Fruit fly (Drosophila melanogaster) whole organism, embryonic: ENCODE results near the gene elB.

Experiments used
- ATbp ChIP-seq: fragments of 200-800 bp; sonication (Bioruptor generic); optimal IDR thresholded peaks from 2 replicates; lab custom pipeline; 2017; ENCODE audit warnings: missing biosample characterization, mild to moderate bottlenecking, missing genetic modification characterization, missing genetic modification reagents
- Adf1 ChIP-seq: fragments of 200-800 bp; sonication (Bioruptor generic); IDR thresholded peaks from 2 replicates; pipeline ENCODE4 v1.3.6; 2022; ENCODE audit warnings: missing biosample characterization, missing genetic modification characterization
- CG10543 ChIP-seq: fragments of 200-800 bp; sonication (Bioruptor generic); optimal IDR thresholded peaks from 3 replicates; lab custom pipeline; 2017; ENCODE audit warnings: missing biosample characterization, mild to moderate bottlenecking, missing genetic modification characterization, moderate library complexity
- CG11398 ChIP-seq: fragments of 200-800 bp; sonication (Bioruptor generic); optimal IDR thresholded peaks from 2 replicates; lab custom pipeline; 2016; ENCODE audit warnings: missing biosample characterization, missing genetic modification characterization
- CG11456 ChIP-seq: fragments of 200-800 bp; sonication (Bioruptor generic); IDR thresholded peaks from 3 replicates; pipeline ENCODE4 v1.3.6; 2022; ENCODE audit warnings: missing biosample characterization, missing genetic modification characterization
- CG12071 ChIP-seq: fragments of 200-800 bp; sonication (Bioruptor generic); optimal IDR thresholded peaks from 3 replicates; lab custom pipeline; 2018; ENCODE audit warnings: missing biosample characterization, mild to moderate bottlenecking, missing genetic modification characterization
- CG13123 ChIP-seq: fragments of 200-800 bp; sonication (Bioruptor generic); optimal IDR thresholded peaks from 2 replicates; lab custom pipeline; 2016; ENCODE audit warnings: missing biosample characterization, missing genetic modification characterization
- CG13296 ChIP-seq: fragments of 200-800 bp; sonication (Bioruptor generic); optimal IDR thresholded peaks from 3 replicates; lab custom pipeline; 2018; ENCODE audit warnings: missing biosample characterization, mild to moderate bottlenecking, missing genetic modification characterization
- CG13894 ChIP-seq: fragments of 200-800 bp; sonication (Bioruptor generic); optimal IDR thresholded peaks from 3 replicates; lab custom pipeline; 2018; ENCODE audit warnings: missing biosample characterization, mild to moderate bottlenecking, missing genetic modification characterization, moderate library complexity
- CG15269 ChIP-seq: fragments of 200-800 bp; sonication (Bioruptor generic); optimal IDR thresholded peaks from 2 replicates; lab custom pipeline; 2018; ENCODE audit warnings: missing biosample characterization, mild to moderate bottlenecking, missing genetic modification characterization, moderate library complexity
- CG1529 ChIP-seq: fragments of 200-800 bp; sonication (Bioruptor generic); optimal IDR thresholded peaks from 3 replicates; lab custom pipeline; 2018; ENCODE audit warnings: missing biosample characterization, missing genetic modification characterization
- CG16779 ChIP-seq: fragments of 200-800 bp; sonication (Bioruptor generic); IDR thresholded peaks from 2 replicates; pipeline ENCODE4 v1.3.6; 2022; ENCODE audit warnings: missing biosample characterization, missing genetic modification characterization
- CG16813 ChIP-seq: fragments of 200-800 bp; sonication (Bioruptor generic); IDR thresholded peaks from 3 replicates; pipeline ENCODE4 v1.3.6; 2022; ENCODE audit warnings: missing biosample characterization, missing genetic modification characterization; ENCODE audit not compliant: partially characterized antibody
- CG2129 ChIP-seq: fragments of 200-800 bp; sonication (Bioruptor generic); IDR thresholded peaks from 2 replicates; pipeline ENCODE4 v1.3.6; 2022; ENCODE audit warnings: missing biosample characterization, missing genetic modification characterization; ENCODE audit not compliant: partially characterized antibody
- CG4820 ChIP-seq: fragments of 200-800 bp; sonication (Bioruptor generic); optimal IDR thresholded peaks from 3 replicates; lab custom pipeline; 2016; ENCODE audit warnings: missing biosample characterization, missing genetic modification characterization
- CG6654 ChIP-seq: fragments of 200-800 bp; sonication (Bioruptor generic); optimal IDR thresholded peaks from 2 replicates; lab custom pipeline; 2017; ENCODE audit warnings: missing biosample characterization, mild to moderate bottlenecking, missing genetic modification characterization
- CG8359 ChIP-seq: fragments of 200-800 bp; sonication (Bioruptor generic); optimal IDR thresholded peaks from 2 replicates; lab custom pipeline; 2017; ENCODE audit warnings: missing biosample characterization, mild to moderate bottlenecking, missing genetic modification characterization, borderline replicate concordance
- Elba2 ChIP-seq: fragments of 200-800 bp; sonication (Bioruptor generic); optimal IDR thresholded peaks from 3 replicates; lab custom pipeline; 2016; ENCODE audit warnings: missing biosample characterization, missing genetic modification characterization
- Ets65A ChIP-seq: fragments of 200-800 bp; sonication (Bioruptor generic); peaks from one replicate; lab custom pipeline; 2016; ENCODE audit warnings: missing biosample characterization, missing genetic modification characterization
- Fer1 ChIP-seq: fragments of 200-800 bp; sonication (Bioruptor generic); optimal IDR thresholded peaks from 2 replicates; lab custom pipeline; 2017; ENCODE audit warnings: missing biosample characterization, mild to moderate bottlenecking, missing genetic modification characterization
- Gsc ChIP-seq: fragments of 200-800 bp; sonication (Bioruptor generic); IDR thresholded peaks from 2 replicates; pipeline ENCODE4 v1.3.6; 2022; ENCODE audit warnings: missing biosample characterization, missing genetic modification characterization
- Hmx ChIP-seq: fragments of 200-800 bp; sonication (Bioruptor generic); optimal IDR thresholded peaks from 2 replicates; lab custom pipeline; 2016; ENCODE audit warnings: missing biosample characterization, missing genetic modification characterization
- Hr3 ChIP-seq: fragments of 200-800 bp; sonication (Bioruptor generic); optimal IDR thresholded peaks from 3 replicates; lab custom pipeline; 2016; ENCODE audit warnings: missing biosample characterization, missing genetic modification characterization
- Kr ChIP-seq: fragments of 200-800 bp; sonication (Bioruptor generic); optimal IDR thresholded peaks from 2 replicates; lab custom pipeline; 2017; ENCODE audit warnings: missing biosample characterization, mild to moderate bottlenecking, missing genetic modification characterization
- Lpt ChIP-seq: fragments of >200 bp; optimal IDR thresholded peaks from 2 replicates; lab custom pipeline; 2018; ENCODE audit warnings: missing biosample characterization, missing genetic modification characterization
- MBD-R2 ChIP-seq: fragments of 200-800 bp; sonication (Bioruptor generic); IDR thresholded peaks from 2 replicates; pipeline ENCODE4 v1.3.6; 2022; ENCODE audit warnings: missing biosample characterization, missing genetic modification characterization
- Med ChIP-seq: fragments of 200-800 bp; sonication (Bioruptor generic); peaks from one replicate; lab custom pipeline; 2016; ENCODE audit warnings: missing biosample characterization, missing genetic modification characterization, mild to moderate bottlenecking, inconsistent platforms, moderate library complexity
- NfI ChIP-seq: fragments of 200-800 bp; sonication (Bioruptor generic); optimal IDR thresholded peaks from 3 replicates; lab custom pipeline; 2018; ENCODE audit warnings: missing biosample characterization, mild to moderate bottlenecking, missing genetic modification characterization, moderate library complexity
- Oaz ChIP-seq: fragments of 200-800 bp; sonication (Bioruptor generic); IDR thresholded peaks from 2 replicates; pipeline ENCODE4 v1.3.6; 2022; ENCODE audit warnings: missing biosample characterization, missing genetic modification characterization
- Opbp ChIP-seq: fragments of 200-800 bp; sonication (Bioruptor generic); IDR thresholded peaks from 3 replicates; pipeline ENCODE4 v1.3.6; 2022; ENCODE audit warnings: missing biosample characterization, missing genetic modification characterization; ENCODE audit not compliant: partially characterized antibody
- Stat92E ChIP-seq, 3 experiments: fragments of >200 bp in 2 of 3; fragments of 200-800 bp in 1 of 3; sonication (Bioruptor generic) in 1 of 3; optimal IDR thresholded peaks; 2 replicates each; lab custom pipeline; 2017 to 2019; ENCODE audit warnings: missing biosample characterization in 3 of 3, missing genetic modification characterization in 3 of 3, mild to moderate bottlenecking in 1 of 3, moderate library complexity in 1 of 3
- Xrp1 ChIP-seq: fragments of 200-800 bp; sonication (Bioruptor generic); IDR thresholded peaks from 2 replicates; pipeline ENCODE4 v1.3.6; 2022; ENCODE audit warnings: missing biosample characterization, missing genetic modification characterization
- caup ChIP-seq: fragments of 200-800 bp; sonication (Bioruptor generic); optimal IDR thresholded peaks from 3 replicates; lab custom pipeline; 2017; ENCODE audit warnings: missing biosample characterization, mild to moderate bottlenecking, missing genetic modification characterization, moderate library complexity; ENCODE audit not compliant: severe bottlenecking
- chif ChIP-seq, 2 experiments: fragments of 200-800 bp; sonication (Bioruptor generic); optimal IDR thresholded peaks; 3 replicates each; lab custom pipeline; 2016; ENCODE audit warnings: missing biosample characterization in 2 of 2, missing genetic modification characterization in 2 of 2
- her ChIP-seq: fragments of 200-800 bp; sonication (Bioruptor generic); optimal IDR thresholded peaks from 2 replicates; lab custom pipeline; 2016; ENCODE audit warnings: missing biosample characterization, missing genetic modification characterization
- hth ChIP-seq: fragments of >200 bp; optimal IDR thresholded peaks from 2 replicates; lab custom pipeline; 2017; ENCODE audit warnings: inconsistent platforms
- ken ChIP-seq: fragments of 200-800 bp; sonication (Bioruptor generic); IDR thresholded peaks from 3 replicates; pipeline ENCODE4 v1.3.6; 2022; ENCODE audit warnings: missing biosample characterization, missing genetic modification characterization
- lab ChIP-seq: fragments of 200-800 bp; sonication (Bioruptor generic); optimal IDR thresholded peaks from 3 replicates; lab custom pipeline; 2017; ENCODE audit warnings: missing biosample characterization, missing genetic modification characterization, mild to moderate bottlenecking, moderate library complexity, missing genetic modification reagents
- lilli ChIP-seq: fragments of 200-800 bp; sonication (Bioruptor generic); optimal IDR thresholded peaks from 3 replicates; lab custom pipeline; 2016; ENCODE audit warnings: missing biosample characterization, missing genetic modification characterization
- oc ChIP-seq: fragments of 200-800 bp; sonication (Bioruptor generic); optimal IDR thresholded peaks from 2 replicates; lab custom pipeline; 2018; ENCODE audit warnings: missing biosample characterization, mild to moderate bottlenecking, missing genetic modification characterization, moderate library complexity
- pan ChIP-seq, 4 experiments: fragments of >200 bp in 3 of 4; fragments of 200-800 bp in 1 of 4; sonication (Bioruptor generic) in 1 of 4; optimal IDR thresholded peaks in 3 of 4; IDR thresholded peaks in 1 of 4; 2 replicates each; pipeline versions ENCODE4 v1.3.6 to Lab custom; 2017 to 2022; ENCODE audit warnings: missing biosample characterization in 2 of 4, missing genetic modification characterization in 2 of 4, mixed read lengths in 1 of 4
- pho ChIP-seq: fragments of 200-800 bp; sonication (Bioruptor generic); optimal IDR thresholded peaks from 2 replicates; lab custom pipeline; 2016; ENCODE audit warnings: missing biosample characterization, missing genetic modification characterization
- salm ChIP-seq: fragments of 200-800 bp; sonication (Bioruptor generic); optimal IDR thresholded peaks from 2 replicates; lab custom pipeline; 2018; ENCODE audit warnings: missing biosample characterization, mild to moderate bottlenecking, missing genetic modification characterization
- sd ChIP-seq: fragments of 200-800 bp; sonication (Bioruptor generic); optimal IDR thresholded peaks from 3 replicates; lab custom pipeline; 2018; ENCODE audit warnings: missing biosample characterization, mild to moderate bottlenecking, missing genetic modification characterization, moderate library complexity
- seq ChIP-seq: fragments of 200-800 bp; sonication (Bioruptor generic); IDR thresholded peaks from 2 replicates; pipeline ENCODE4 v1.3.6; 2022; ENCODE audit warnings: missing biosample characterization, missing genetic modification characterization
- trem ChIP-seq: fragments of 200-800 bp; optimal IDR thresholded peaks from 3 replicates; lab custom pipeline; 2019; ENCODE audit warnings: missing biosample characterization, mild to moderate bottlenecking, missing genetic modification characterization, moderate library complexity

elB gene

DNA sequence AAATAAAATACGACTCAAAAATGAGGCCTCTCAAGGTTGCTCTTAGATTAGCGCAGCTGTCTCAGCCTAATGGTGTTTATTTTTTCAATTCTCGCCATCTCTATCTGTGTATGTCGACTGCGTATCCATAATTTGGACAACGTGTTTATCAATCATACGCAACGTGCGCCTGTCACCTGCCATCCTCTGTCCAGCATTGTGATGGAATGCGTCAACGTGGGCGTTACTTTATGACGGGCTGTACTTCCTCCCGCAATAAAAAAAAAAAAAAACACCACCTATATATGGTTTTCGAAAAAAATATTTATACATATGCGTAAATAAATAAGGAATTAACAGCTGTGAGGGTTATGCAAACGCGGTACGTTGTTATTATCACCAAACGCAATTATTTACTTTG is 10.0 kb downstream of the elB start (continued):
- no peak for TF ChIP-seq ATbp (GFP tag; lab: Kevin White, UChicago)
- no peak for TF ChIP-seq Kr (GFP tag; lab: Kevin White, UChicago)
- no peak for TF ChIP-seq Ets65A
- no peak for TF ChIP-seq trem
- no peak for TF ChIP-seq Stat92E (GFP tag; optimal IDR thresholded peaks at IDR 0.05; lab: Kevin White, UChicago)
- TF ChIP-seq Xrp1 (GFP tag; lab: Robert Waterston, UW): peak; percentile 16; the same call in 1 of the 2 replicates
- peak; percentile 50 for TF ChIP-seq CG13296 (GFP tag; lab: Kevin White, UChicago)
- no peak for TF ChIP-seq CG1529 (GFP tag; lab: Kevin White, UChicago)
- TF ChIP-seq CG16779 (GFP tag; lab: Robert Waterston, UW): 0 out of 2 replicates have a peak, but pooled peaks have one; percentile 31
- peak; percentile 48 for TF ChIP-seq Fer1 (GFP tag; lab: Kevin White, UChicago)
- TF ChIP-seq CG15269 (tag; lab: Kevin White, UChicago): peak; percentile 25
- TF ChIP-seq Elba2 (GFP tag; lab: Kevin White, UChicago): no peak
- peak; percentile 12 for TF ChIP-seq CG12071
- TF ChIP-seq CG13894: no peak
- peak; percentile 26 for TF ChIP-seq caup
- TF ChIP-seq lab (GFP tag; lab: Kevin White, UChicago): peak; percentile 73
- TF ChIP-seq hth (lab: Kevin White, UChicago): no peak
- peak; percentile 10 for TF ChIP-seq pho (GFP tag; lab: Kevin White, UChicago)
- TF ChIP-seq Oaz (GFP tag; lab: Robert Waterston, UW): no peak
- TF ChIP-seq Gsc (GFP tag; lab: Robert Waterston, UW): no peak
- TF ChIP-seq Med: peak; percentile 82
- no peak for TF ChIP-seq seq (GFP tag; lab: Robert Waterston, UW)
- no peak for TF ChIP-seq CG4820 (GFP tag; lab: Kevin White, UChicago)
- TF ChIP-seq chif (GFP tag; optimal IDR thresholded peaks at IDR 0.05; lab: Kevin White, UChicago): no peak
- 0 out of 2 replicates have a peak, but pooled peaks have one; percentile 20 for TF ChIP-seq Adf1 (GFP tag; lab: Robert Waterston, UW)
- no peak for TF ChIP-seq NfI (GFP tag; lab: Kevin White, UChicago)
- TF ChIP-seq her (GFP tag; lab: Kevin White, UChicago): no peak
- TF ChIP-seq sd (tag; lab: Kevin White, UChicago): peak; percentile 86
- no peak for TF ChIP-seq CG13123 (GFP tag; lab: Kevin White, UChicago)
- no peak for TF ChIP-seq CG8359 (GFP tag; lab: Kevin White, UChicago)
- peak; percentile 17 for TF ChIP-seq lilli (GFP tag; lab: Kevin White, UChicago)
- no peak for TF ChIP-seq Lpt (GFP tag; lab: Kevin White, UChicago)
- TF ChIP-seq Hmx (GFP tag; lab: Kevin White, UChicago): no peak
- TF ChIP-seq oc: no peak
- no peak for TF ChIP-seq Hr3 (GFP tag; lab: Kevin White, UChicago)
- TF ChIP-seq CG11456 (GFP tag; lab: Robert Waterston, UW): no peak
- no peak for TF ChIP-seq CG2129 (GFP tag; lab: Robert Waterston, UW)
- no peak for TF ChIP-seq ken (GFP tag; lab: Robert Waterston, UW)
- TF ChIP-seq CG16813 (GFP tag; lab: Robert Waterston, UW): no peak
- TF ChIP-seq CG10543: peak; percentile 58
- no peak for TF ChIP-seq CG11398
- TF ChIP-seq MBD-R2 (GFP tag; lab: Robert Waterston, UW): no peak
- no peak for TF ChIP-seq CG6654 (GFP tag; lab: Kevin White, UChicago)
- no peak for TF ChIP-seq pan (optimal IDR thresholded peaks at IDR 0.05; lab: Kevin White, UChicago)
- no peak for TF ChIP-seq pan (GFP tag; optimal IDR thresholded peaks at IDR 0.05 in 1 of 2, IDR thresholded peaks at IDR 0.05 in 1 of 2)
- no peak for TF ChIP-seq salm (tag; lab: Kevin White, UChicago)
- no peak for TF ChIP-seq Opbp (GFP tag; lab: Robert Waterston, UW)
